Worm (Caenorhabditis elegans) whole organism, L3 larva: Measurements from ENCODE around the gene cpr-8.

ENCODE experiments used
- ZK546.5 ChIP-seq: sonication (generic microtip); optimal IDR thresholded peaks from 2 replicates; lab custom pipeline; 2017; ENCODE audit warnings: missing biosample characterization, missing genetic modification characterization
- ama-1 ChIP-seq: fragments of 150-350 bp; optimal IDR thresholded peaks from 2 replicates; lab custom pipeline; 2018
- ceh-16 ChIP-seq: sonication (generic microtip); optimal IDR thresholded peaks from 2 replicates; lab custom pipeline; 2017; ENCODE audit warnings: missing biosample characterization, missing genetic modification characterization
- ceh-28 ChIP-seq: fragments of 150-350 bp; optimal IDR thresholded peaks from 2 replicates; lab custom pipeline; 2014; ENCODE audit warnings: missing biosample characterization, missing genetic modification reagents, missing genetic modification characterization
- daf-12 ChIP-seq: fragments of 150-350 bp; optimal IDR thresholded peaks from 2 replicates; lab custom pipeline; 2014; ENCODE audit warnings: missing biosample characterization, missing genetic modification reagents, missing genetic modification characterization
- egl-27 ChIP-seq: sonication (generic microtip); optimal IDR thresholded peaks from 4 replicates; lab custom pipeline; 2017; ENCODE audit warnings: missing biosample characterization, missing genetic modification reagents, missing genetic modification characterization
- egl-5 ChIP-seq: fragments of 150-350 bp; optimal IDR thresholded peaks from 2 replicates; lab custom pipeline; 2017; ENCODE audit warnings: missing biosample characterization, missing genetic modification reagents, missing genetic modification characterization, inconsistent platforms
- elt-1 ChIP-seq: fragments of 150-350 bp; optimal IDR thresholded peaks from 2 replicates; lab custom pipeline; 2014; ENCODE audit warnings: missing biosample characterization, missing genetic modification characterization
- elt-2 ChIP-seq: sonication (generic microtip); optimal IDR thresholded peaks from 2 replicates; lab custom pipeline; 2016; ENCODE audit warnings: missing genetic modification reagents, mild to moderate bottlenecking, missing genetic modification characterization, missing compliant biosample characterization
- elt-3 ChIP-seq, 3 experiments: fragments of 150-350 bp in 1 of 3; sonication (generic microtip) in 2 of 3; optimal IDR thresholded peaks; 2 replicates in 2 of 3; 4 replicates in 1 of 3; lab custom pipeline; 2014 to 2017; ENCODE audit warnings: missing biosample characterization in 3 of 3, missing genetic modification characterization in 3 of 3
- fkh-10 ChIP-seq: sonication (generic microtip); optimal IDR thresholded peaks from 2 replicates; lab custom pipeline; 2017; ENCODE audit warnings: missing biosample characterization, missing genetic modification reagents, missing genetic modification characterization
- hmg-11 ChIP-seq: sonication (generic microtip); optimal IDR thresholded peaks from 2 replicates; lab custom pipeline; 2016; ENCODE audit warnings: missing genetic modification characterization, missing compliant biosample characterization
- jun-1 ChIP-seq: fragments of 150-350 bp; optimal IDR thresholded peaks from 2 replicates; lab custom pipeline; 2014; ENCODE audit warnings: missing biosample characterization, missing genetic modification reagents, missing genetic modification characterization
- lin-15B ChIP-seq: fragments of 150-350 bp; optimal IDR thresholded peaks from 2 replicates; lab custom pipeline; 2014; ENCODE audit warnings: missing biosample characterization, missing genetic modification characterization
- lin-39 ChIP-seq: fragments of 150-350 bp; optimal IDR thresholded peaks from 2 replicates; lab custom pipeline; 2018; ENCODE audit warnings: missing biosample characterization, missing genetic modification reagents, missing genetic modification characterization
- mdl-1 ChIP-seq: fragments of 150-350 bp; optimal IDR thresholded peaks from 2 replicates; lab custom pipeline; 2014; ENCODE audit warnings: missing biosample characterization, missing genetic modification characterization
- mml-1 ChIP-seq: fragments of 150-350 bp; sonication (generic microtip); optimal IDR thresholded peaks from 3 replicates; lab custom pipeline; 2014; ENCODE audit warnings: missing biosample characterization, missing genetic modification characterization
- nhr-11 ChIP-seq: fragments of 150-350 bp; optimal IDR thresholded peaks from 2 replicates; lab custom pipeline; 2014; ENCODE audit warnings: missing biosample characterization, missing genetic modification characterization
- nhr-25 ChIP-seq: sonication (generic microtip); optimal IDR thresholded peaks from 2 replicates; lab custom pipeline; 2017; ENCODE audit warnings: missing biosample characterization, missing genetic modification characterization
- nhr-67 ChIP-seq: fragments of 150-350 bp; optimal IDR thresholded peaks from 2 replicates; lab custom pipeline; 2014; ENCODE audit warnings: missing biosample characterization, missing genetic modification characterization
- nhr-76 ChIP-seq: fragments of 150-350 bp; sonication (generic microtip); optimal IDR thresholded peaks from 5 replicates; lab custom pipeline; 2014; ENCODE audit warnings: missing biosample characterization, missing genetic modification characterization
- nhr-77 ChIP-seq: fragments of 150-350 bp; optimal IDR thresholded peaks from 2 replicates; lab custom pipeline; 2014; ENCODE audit warnings: missing biosample characterization, missing genetic modification characterization
- pqm-1 ChIP-seq: fragments of 150-350 bp; optimal IDR thresholded peaks from 2 replicates; lab custom pipeline; 2017; ENCODE audit warnings: missing biosample characterization, missing genetic modification characterization, inconsistent platforms
- skn-1 ChIP-seq: fragments of 150-350 bp; optimal IDR thresholded peaks from 2 replicates; lab custom pipeline; 2014; ENCODE audit warnings: missing biosample characterization, missing genetic modification characterization
- unc-39 ChIP-seq: sonication (generic microtip); optimal IDR thresholded peaks from 4 replicates; lab custom pipeline; 2017; ENCODE audit warnings: missing biosample characterization, missing genetic modification characterization
- unc-62 ChIP-seq: fragments of 150-350 bp; sonication (generic microtip); optimal IDR thresholded peaks from 4 replicates; lab custom pipeline; 2014; ENCODE audit warnings: missing biosample characterization, missing genetic modification reagents, missing genetic modification characterization
- ztf-11 ChIP-seq: fragments of 150-350 bp; optimal IDR thresholded peaks from 2 replicates; lab custom pipeline; 2014; ENCODE audit warnings: missing biosample characterization, missing genetic modification characterization
- ztf-4 ChIP-seq: fragments of 150-350 bp; optimal IDR thresholded peaks from 2 replicates; lab custom pipeline; 2014; ENCODE audit warnings: missing biosample characterization, missing genetic modification characterization

Gene cpr-8

DNA sequence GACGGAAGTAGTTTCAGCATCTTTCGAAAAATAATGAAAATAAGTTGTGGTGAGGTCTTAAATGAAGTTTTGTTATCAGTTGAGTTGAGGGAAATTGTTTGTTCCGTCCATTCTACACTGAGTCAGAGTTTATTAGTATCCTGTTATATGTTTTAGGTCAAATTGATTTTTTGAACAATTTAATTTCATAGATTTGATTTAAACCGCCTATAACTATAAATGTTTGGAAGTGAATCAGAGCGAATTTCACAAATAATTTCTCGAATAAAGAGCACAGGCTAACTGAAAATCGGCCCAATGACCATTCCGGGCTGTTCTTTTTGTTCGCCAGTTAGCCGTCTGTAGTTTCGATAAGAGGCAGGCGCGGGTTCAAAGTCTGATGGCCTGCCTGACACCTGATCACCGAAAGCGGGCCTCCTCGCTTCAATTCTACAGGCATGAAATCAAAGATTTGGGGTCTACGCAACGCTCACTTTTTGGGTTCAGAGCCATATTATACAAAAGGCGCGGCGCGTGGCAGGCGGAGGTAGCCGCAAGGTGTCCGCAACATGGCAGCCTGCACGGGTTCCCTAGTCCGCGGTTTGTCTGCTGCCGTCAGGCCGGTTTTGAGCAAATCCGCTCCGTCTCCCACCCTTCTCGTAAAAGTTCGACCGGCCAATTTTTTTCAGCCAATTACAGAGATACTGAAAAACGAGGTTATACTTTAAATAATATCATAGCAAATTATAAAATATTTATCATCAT, 2.4 kb upstream of the cpr-8 start, which contains the start of gene W07B8.4:
Gene W07B8.4 (minus strand): TSS at position 51 of the 744 bp plus-strand sequence.
- TF ChIP-seq elt-1 (tag; lab: Kevin White, UChicago) (no peak), elt-2 (tag; lab: Kevin White, UChicago) (peak; percentile 49), nhr-77 (tag; lab: Kevin White, UChicago) (no peak)

DNA sequence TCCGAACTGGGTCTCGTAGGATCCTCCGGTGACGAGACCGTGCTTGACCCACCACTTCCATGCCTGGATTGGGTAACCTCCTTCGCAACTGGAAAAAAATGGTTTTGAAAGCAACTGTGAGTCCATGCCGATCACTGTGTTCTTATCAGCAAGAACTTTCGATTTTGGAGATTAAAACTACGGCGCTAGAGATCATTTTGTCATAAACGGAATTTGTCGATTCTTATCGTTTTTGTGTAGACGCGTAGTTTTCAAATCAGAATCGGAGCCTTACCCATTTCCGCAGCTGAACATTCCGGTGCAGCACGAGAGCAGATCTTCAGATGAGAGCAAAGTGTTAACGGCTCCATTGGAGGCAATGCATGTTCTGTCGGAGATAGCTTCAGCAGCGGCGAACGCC, 1.2 kb upstream of the cpr-8 start:
- TF ChIP-seq lin-15B (tag; lab: Kevin White, UChicago) (no peak), elt-2 (tag; lab: Kevin White, UChicago) (peak; percentile 3), mdl-1 (tag; lab: Kevin White, UChicago) (no peak), pqm-1 (tag; lab: Kevin White, UChicago) (peak; percentile 13)
- TF ChIP-seq, all 47 proteins: peak for 2

ce11 chrV:1133840-1134239, 562 bp upstream of the cpr-8 start, which contains the start of gene cpr-5:
TSS of gene cpr-5 (minus strand) at chrV:1134036.
- TF ChIP-seq hmg-11 (tag; lab: Kevin White, UChicago) (no peak), pqm-1 (tag; lab: Kevin White, UChicago) (peak; percentile 32), elt-3 (tag; optimal IDR thresholded peaks at IDR 0.05; lab: Kevin White, UChicago) (no peak), elt-2 (tag; lab: Kevin White, UChicago) (peak; percentile 84)

- TF ChIP-seq ztf-4 (no peak), mml-1 (tag; lab: Kevin White, UChicago) (no peak), egl-5 (tag; lab: Kevin White, UChicago) (no peak), nhr-25 (no peak)
Observed at ce11 chrV:1140806-1141205, 6.4 kb downstream of the cpr-8 start.

DNA sequence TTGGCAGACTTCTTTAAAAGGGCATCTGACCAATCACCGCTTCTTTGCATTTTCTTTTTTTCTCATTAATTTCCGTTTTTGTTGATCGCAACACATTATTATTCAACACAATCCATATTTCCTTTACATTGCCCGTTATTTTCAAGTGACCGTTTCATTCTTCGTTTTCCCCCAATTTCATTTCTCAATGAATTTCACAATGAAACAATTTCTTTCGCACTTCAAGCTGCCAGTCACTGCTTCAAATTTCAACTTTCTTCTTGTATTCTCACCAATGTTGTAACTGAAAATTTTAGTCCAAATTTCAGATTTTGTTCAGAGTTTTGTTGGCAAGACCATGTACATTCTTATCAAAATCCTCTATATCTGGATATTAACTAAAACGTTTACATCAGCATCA, 7.0 kb downstream of the cpr-8 start, which contains the start of gene cutl-22:
Gene cutl-22 (plus strand): TSS at position 301 of the 400 bp plus-strand sequence.
- TF ChIP-seq jun-1 (tag; lab: Kevin White, UChicago) = no peak
- no peak for TF ChIP-seq ztf-11 (tag; lab: Kevin White, UChicago)
- TF ChIP-seq nhr-11 = no peak
- no peak for TF ChIP-seq nhr-76 (tag; lab: Kevin White, UChicago)
- TF ChIP-seq ZK546.5 (tag; lab: Kevin White, UChicago) = no peak
- no peak for TF ChIP-seq fkh-10
- TF ChIP-seq nhr-67 (tag; lab: Kevin White, UChicago) = no peak

DNA sequence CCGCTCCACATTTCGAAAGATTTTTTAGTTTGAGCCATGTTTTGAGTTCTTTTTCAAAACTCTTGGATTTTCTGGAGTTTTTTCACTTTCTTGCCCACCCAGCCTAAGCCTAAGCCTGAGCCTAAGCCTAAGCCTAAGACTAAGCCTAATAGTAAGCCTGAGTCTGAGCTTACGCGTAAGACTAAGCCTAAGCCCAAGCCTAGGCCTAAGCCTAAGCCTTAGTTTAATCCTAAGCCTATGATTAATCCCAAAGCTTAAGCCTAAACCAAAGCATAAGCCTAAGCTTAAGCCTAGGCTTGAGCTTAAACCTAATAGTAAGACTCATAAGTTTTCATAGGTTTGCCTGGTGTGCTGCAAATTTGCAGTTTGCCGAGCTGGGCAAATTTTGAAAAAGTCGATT, 7.8 kb downstream of the cpr-8 start:
- TF ChIP-seq elt-3 (tag; optimal IDR thresholded peaks at IDR 0.05; lab: Kevin White, UChicago) (no peak), nhr-11 (no peak), unc-39 (no peak), nhr-25 (no peak), ZK546.5 (tag; lab: Kevin White, UChicago) (no peak), nhr-67 (tag; lab: Kevin White, UChicago) (no peak), ceh-28 (tag; lab: Kevin White, UChicago) (no peak), nhr-76 (tag; lab: Kevin White, UChicago) (no peak), ceh-16 (tag; lab: Kevin White, UChicago) (no peak), unc-62 (GFP tag; lab: Kevin White, UChicago) (no peak), egl-27 (tag; lab: Kevin White, UChicago) (no peak)

- TF ChIP-seq jun-1 (tag; lab: Kevin White, UChicago) = no peak
- peak; percentile 90 for TF ChIP-seq fkh-10
- TF ChIP-seq ZK546.5 (tag; lab: Kevin White, UChicago) = no peak
- TF ChIP-seq ceh-16 (tag; lab: Kevin White, UChicago) = no peak
- peak; percentile 1 for TF ChIP-seq hmg-11 (tag; lab: Kevin White, UChicago)
- TF ChIP-seq lin-39 (tag; lab: Kevin White, UChicago) = peak; percentile 79
- TF ChIP-seq skn-1 (tag; lab: Kevin White, UChicago) = no peak
- no peak for TF ChIP-seq mml-1 (tag; lab: Kevin White, UChicago)
- no peak for TF ChIP-seq ama-1 (lab: Kevin White, UChicago)
- TF ChIP-seq daf-12 = no peak
Observed at ce11 chrV:1149734-1150669, 15.6 kb downstream of the cpr-8 start.
